Fruit fly (Drosophila melanogaster) whole organism, adult: ENCODE measurements around the gene CG6168.

ENCODE experiments used
- CG11617 ChIP-seq: fragments of 200-800 bp; sonication (Bioruptor generic); optimal IDR thresholded peaks from 2 replicates; lab custom pipeline; 2017; ENCODE audit warnings: mild to moderate bottlenecking, missing biosample characterization, missing genetic modification reagents, missing genetic modification characterization
- CG12768 ChIP-seq: fragments of 200-800 bp; sonication (Bioruptor generic); optimal IDR thresholded peaks from 2 replicates; lab custom pipeline; 2017; ENCODE audit warnings: missing biosample characterization, missing genetic modification characterization, mild to moderate bottlenecking, moderate library complexity, missing genetic modification reagents
- CG14711 ChIP-seq: fragments of 200-800 bp; sonication (Bioruptor generic); optimal IDR thresholded peaks from 2 replicates; lab custom pipeline; 2018; ENCODE audit warnings: missing biosample characterization, mild to moderate bottlenecking, missing genetic modification characterization, moderate library complexity
- CG1620 ChIP-seq: fragments of 200-800 bp; sonication (Bioruptor generic); optimal IDR thresholded peaks from 2 replicates; lab custom pipeline; 2016; ENCODE audit warnings: missing biosample characterization, missing genetic modification characterization
- CG5204 ChIP-seq: fragments of 200-800 bp; sonication (Bioruptor generic); optimal IDR thresholded peaks from 2 replicates; lab custom pipeline; 2016; ENCODE audit warnings: missing biosample characterization, missing genetic modification characterization
- CG7045 ChIP-seq: fragments of 200-800 bp; sonication (Bioruptor generic); optimal IDR thresholded peaks from 2 replicates; lab custom pipeline; 2017; ENCODE audit warnings: missing biosample characterization, mild to moderate bottlenecking, missing genetic modification characterization
- Clk ChIP-seq: fragments of 200-800 bp; sonication (Bioruptor generic); optimal IDR thresholded peaks from 2 replicates; lab custom pipeline; 2017; ENCODE audit warnings: missing biosample characterization, missing genetic modification characterization
- Crg-1 ChIP-seq: fragments of 200-800 bp; sonication (Bioruptor generic); optimal IDR thresholded peaks from 2 replicates; lab custom pipeline; 2016; ENCODE audit warnings: missing biosample characterization, missing genetic modification characterization
- bab1 ChIP-seq: fragments of 200-800 bp; sonication (Bioruptor generic); optimal IDR thresholded peaks from 3 replicates; lab custom pipeline; 2019; ENCODE audit warnings: missing biosample characterization, mild to moderate bottlenecking, missing genetic modification characterization, moderate library complexity
- cnc ChIP-seq, 2 experiments: fragments of >200 bp; optimal IDR thresholded peaks; 2 replicates each; lab custom pipeline; 2017
- kay ChIP-seq: fragments of 200-800 bp; sonication (Bioruptor generic); peaks from one replicate; lab custom pipeline; 2016; ENCODE audit warnings: missing biosample characterization, missing genetic modification characterization, borderline replicate concordance
- ovo ChIP-seq: fragments of 200-800 bp; sonication (Bioruptor generic); optimal IDR thresholded peaks from 2 replicates; lab custom pipeline; 2016; ENCODE audit warnings: missing biosample characterization, missing genetic modification characterization
- toe ChIP-seq: fragments of 200-800 bp; sonication (Bioruptor generic); optimal IDR thresholded peaks from 2 replicates; lab custom pipeline; 2016; ENCODE audit warnings: missing biosample characterization, missing genetic modification characterization

DNA sequence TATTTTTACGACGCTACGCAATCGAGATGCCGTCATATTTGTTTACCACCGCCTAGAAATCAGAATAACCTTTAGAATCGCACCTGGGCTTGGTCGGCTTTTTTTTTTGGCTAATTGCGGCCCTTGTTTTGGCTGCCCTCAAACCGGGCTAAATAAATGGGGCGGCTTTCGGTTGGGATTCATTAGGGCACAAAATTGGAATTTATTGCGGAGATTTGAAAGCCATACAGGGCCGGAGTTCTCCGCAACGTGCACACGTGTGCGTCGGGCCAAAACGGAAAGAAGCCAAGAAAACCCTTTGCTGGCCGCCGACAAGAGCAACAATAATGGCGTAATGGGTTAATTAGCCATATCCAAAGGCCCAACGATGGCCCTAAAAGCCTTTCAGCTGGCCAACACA, 16.2 kb downstream of the CG6168 start:
- no peak for TF ChIP-seq CG12768 (GFP tag; lab: Kevin White, UChicago)
- TF ChIP-seq bab1 (GFP tag; lab: Kevin White, UChicago), result no peak
- no peak for TF ChIP-seq CG7045
- no peak for TF ChIP-seq CG11617 (GFP tag; lab: Kevin White, UChicago)
- no peak for TF ChIP-seq CG5204 (GFP tag; lab: Kevin White, UChicago)
- no peak for TF ChIP-seq toe (GFP tag; lab: Kevin White, UChicago)
- TF ChIP-seq ovo (GFP tag; lab: Kevin White, UChicago), result no peak
- no peak for TF ChIP-seq Crg-1 (GFP tag; lab: Kevin White, UChicago)
- no peak for TF ChIP-seq CG14711
- no peak for TF ChIP-seq CG1620 (GFP tag; lab: Kevin White, UChicago)
- TF ChIP-seq kay, result no peak
- no peak for TF ChIP-seq cnc (optimal IDR thresholded peaks at IDR 0.05; lab: Kevin White, UChicago)
- TF ChIP-seq Clk, result no peak
